Worm (Caenorhabditis elegans) whole organism, late embryonic: ENCODE measurements around the gene T26C11.4.

ENCODE experiments used
- C38D4.7 ChIP-seq: fragments of 200-800 bp; sonication (Bioruptor generic); optimal IDR thresholded peaks from 2 replicates; lab custom pipeline; 2018; ENCODE audit warnings: mild to moderate bottlenecking, missing genetic modification characterization, moderate library complexity, missing compliant biosample characterization
- K02D7.2 ChIP-seq: sonication (generic microtip); optimal IDR thresholded peaks from 2 replicates; lab custom pipeline; 2017; ENCODE audit warnings: mild to moderate bottlenecking, missing genetic modification characterization, missing compliant biosample characterization
- K09A11.1 ChIP-seq: sonication (generic microtip); optimal IDR thresholded peaks from 2 replicates; lab custom pipeline; 2017; ENCODE audit warnings: antibody characterized with exemption, mild to moderate bottlenecking, missing genetic modification characterization, missing compliant biosample characterization; ENCODE audit not compliant: insufficient read depth
- Y22D7AL.16 ChIP-seq: sonication (generic microtip); optimal IDR thresholded peaks from 2 replicates; lab custom pipeline; 2016; ENCODE audit warnings: missing genetic modification characterization, missing compliant biosample characterization
- ahr-1 ChIP-seq: sonication (generic microtip); optimal IDR thresholded peaks from 2 replicates; lab custom pipeline; 2016; ENCODE audit warnings: missing genetic modification characterization, missing compliant biosample characterization
- ama-1 ChIP-seq: fragments of 150-350 bp; optimal IDR thresholded peaks from 2 replicates; lab custom pipeline; 2014
- ceh-14 ChIP-seq: sonication (generic microtip); optimal IDR thresholded peaks from 2 replicates; lab custom pipeline; 2016; ENCODE audit warnings: missing genotype, missing genetic modification characterization, missing compliant biosample characterization
- ceh-2 ChIP-seq: sonication (generic microtip); optimal IDR thresholded peaks from 2 replicates; lab custom pipeline; 2016; ENCODE audit warnings: missing genotype, missing genetic modification characterization, missing compliant biosample characterization
- ceh-22 ChIP-seq: sonication (generic microtip); optimal IDR thresholded peaks from 2 replicates; lab custom pipeline; 2017; ENCODE audit warnings: missing biosample characterization, missing genetic modification characterization
- ceh-34 ChIP-seq: sonication (generic microtip); optimal IDR thresholded peaks from 2 replicates; lab custom pipeline; 2016; ENCODE audit warnings: mild to moderate bottlenecking, missing genetic modification characterization, missing compliant biosample characterization
- ceh-48 ChIP-seq: sonication (generic microtip); optimal IDR thresholded peaks from 2 replicates; lab custom pipeline; 2016; ENCODE audit warnings: missing genetic modification characterization, inconsistent platforms, missing compliant biosample characterization
- ceh-9 ChIP-seq: sonication (generic microtip); optimal IDR thresholded peaks from 2 replicates; lab custom pipeline; 2016; ENCODE audit warnings: mild to moderate bottlenecking, missing genetic modification characterization, inconsistent platforms, missing compliant biosample characterization
- dmd-4 ChIP-seq: sonication (generic microtip); optimal IDR thresholded peaks from 2 replicates; lab custom pipeline; 2016; ENCODE audit warnings: borderline replicate concordance, missing genetic modification characterization, missing compliant biosample characterization
- fax-1 ChIP-seq: sonication (generic microtip); optimal IDR thresholded peaks from 2 replicates; lab custom pipeline; 2016; ENCODE audit warnings: missing genotype, missing genetic modification characterization, missing compliant biosample characterization
- fkh-6 ChIP-seq: sonication (generic microtip); optimal IDR thresholded peaks from 2 replicates; lab custom pipeline; 2016; ENCODE audit warnings: missing genetic modification characterization, missing compliant biosample characterization
- hlh-15 ChIP-seq: sonication (generic microtip); optimal IDR thresholded peaks from 2 replicates; lab custom pipeline; 2016; ENCODE audit warnings: missing genetic modification characterization, missing compliant biosample characterization
- hlh-30 ChIP-seq: sonication (generic microtip); optimal IDR thresholded peaks from 2 replicates; lab custom pipeline; 2017; ENCODE audit warnings: antibody characterized with exemption, missing genetic modification characterization, missing compliant biosample characterization; ENCODE audit not compliant: insufficient read depth
- hlh-6 ChIP-seq: sonication (generic microtip); optimal IDR thresholded peaks from 2 replicates; lab custom pipeline; 2016; ENCODE audit warnings: missing genotype, missing genetic modification characterization, missing compliant biosample characterization
- hlh-8 ChIP-seq: sonication (generic microtip); optimal IDR thresholded peaks from 2 replicates; lab custom pipeline; 2016; ENCODE audit warnings: missing genotype, missing genetic modification characterization, missing compliant biosample characterization
- lin-11 ChIP-seq: fragments of 200-800 bp; sonication (Bioruptor generic); optimal IDR thresholded peaks from 2 replicates; lab custom pipeline; 2018; ENCODE audit warnings: mild to moderate bottlenecking, missing genetic modification characterization, missing compliant biosample characterization
- mec-3 ChIP-seq: sonication (generic microtip); optimal IDR thresholded peaks from 2 replicates; lab custom pipeline; 2016; ENCODE audit warnings: borderline replicate concordance, missing genetic modification characterization, missing compliant biosample characterization
- nfya-1 ChIP-seq: sonication (generic microtip); optimal IDR thresholded peaks from 2 replicates; lab custom pipeline; 2017; ENCODE audit warnings: missing genetic modification characterization, mild to moderate bottlenecking, missing compliant biosample characterization, antibody characterized with exemption, moderate library complexity
- nhr-232 ChIP-seq: sonication (generic microtip); optimal IDR thresholded peaks from 2 replicates; lab custom pipeline; 2016; ENCODE audit warnings: missing genetic modification characterization, missing compliant biosample characterization
- npax-4 ChIP-seq: sonication (generic microtip); optimal IDR thresholded peaks from 2 replicates; lab custom pipeline; 2016; ENCODE audit warnings: missing genetic modification characterization, missing compliant biosample characterization
- pag-3 ChIP-seq: sonication (generic microtip); optimal IDR thresholded peaks from 2 replicates; lab custom pipeline; 2016; ENCODE audit warnings: missing compliant biosample characterization, missing genetic modification characterization, borderline replicate concordance
- pat-9 ChIP-seq: fragments of 200-800 bp; sonication (Bioruptor generic); optimal IDR thresholded peaks from 2 replicates; lab custom pipeline; 2018; ENCODE audit warnings: mild to moderate bottlenecking, missing genetic modification characterization, moderate library complexity, missing compliant biosample characterization
- pax-1 ChIP-seq: fragments of 150-350 bp; optimal IDR thresholded peaks from 2 replicates; lab custom pipeline; 2014; ENCODE audit warnings: missing biosample characterization, missing genetic modification characterization
- pqm-1 ChIP-seq: sonication (generic microtip); optimal IDR thresholded peaks from 2 replicates; lab custom pipeline; 2016; ENCODE audit warnings: missing genetic modification characterization, missing compliant biosample characterization
- pros-1 ChIP-seq: fragments of 150-350 bp; optimal IDR thresholded peaks from 2 replicates; lab custom pipeline; 2014; ENCODE audit warnings: missing biosample characterization, missing genetic modification reagents, missing genetic modification characterization
- rnt-1 ChIP-seq: sonication (generic microtip); optimal IDR thresholded peaks from 2 replicates; lab custom pipeline; 2016; ENCODE audit warnings: missing genetic modification characterization, missing compliant biosample characterization
- sox-2 ChIP-seq: fragments of 200-800 bp; sonication (Bioruptor generic); IDR thresholded peaks from 2 replicates; pipeline ENCODE4 v1.3.6; 2022; ENCODE audit warnings: missing genetic modification reagents, missing genetic modification characterization, missing compliant biosample characterization
- sox-4 ChIP-seq: sonication (generic microtip); optimal IDR thresholded peaks from 2 replicates; lab custom pipeline; 2017; ENCODE audit warnings: mild to moderate bottlenecking, missing genetic modification characterization, inconsistent platforms, missing compliant biosample characterization
- syd-9 ChIP-seq: sonication (generic microtip); optimal IDR thresholded peaks from 2 replicates; lab custom pipeline; 2016; ENCODE audit warnings: mild to moderate bottlenecking, missing genetic modification characterization, moderate library complexity, missing compliant biosample characterization
- tbx-7 ChIP-seq: sonication (generic microtip); optimal IDR thresholded peaks from 2 replicates; lab custom pipeline; 2016; ENCODE audit warnings: missing genotype, missing genetic modification characterization, missing compliant biosample characterization
- unc-3 ChIP-seq, 2 experiments: fragments of 200-800 bp in 1 of 2; sonication (Bioruptor generic) in 1 of 2; sonication (generic microtip) in 1 of 2; conservative IDR thresholded peaks in 1 of 2; optimal IDR thresholded peaks in 1 of 2; 2 replicates each; pipeline versions ENCODE4 v1.3.6 to Lab custom; 2016 to 2022; ENCODE audit warnings: missing compliant biosample characterization in 2 of 2, missing genetic modification characterization in 2 of 2, missing genetic modification reagents in 1 of 2
- unc-55 ChIP-seq: sonication (generic microtip); optimal IDR thresholded peaks from 2 replicates; lab custom pipeline; 2017; ENCODE audit warnings: missing biosample characterization, missing genetic modification reagents, missing genetic modification characterization
- ztf-16 ChIP-seq: sonication (generic microtip); optimal IDR thresholded peaks from 2 replicates; lab custom pipeline; 2017; ENCODE audit warnings: missing genetic modification characterization, missing compliant biosample characterization

Gene T26C11.4

ce11 chrX:1826166-1826565 is 19.2 kb downstream of the T26C11.4 start, which contains the start of gene C14E2.1:
TSS of gene C14E2.1 (plus strand) at chrX:1826466.
- TF ChIP-seq rnt-1 (tag; lab: Kevin White, UChicago), result no peak
- TF ChIP-seq ceh-22 (tag; lab: Kevin White, UChicago), result no peak
- TF ChIP-seq ztf-16, result no peak
- TF ChIP-seq unc-3 (GFP tag; conservative IDR thresholded peaks at IDR 0.05; lab: Robert Waterston, UW), result no peak
- TF ChIP-seq unc-3 (tag; optimal IDR thresholded peaks at IDR 0.05; lab: Kevin White, UChicago), result no peak
- no peak for TF ChIP-seq mec-3 (tag; lab: Kevin White, UChicago)
- no peak for TF ChIP-seq sox-2 (GFP tag; lab: Robert Waterston, UW)
- no peak for TF ChIP-seq pqm-1 (tag; lab: Kevin White, UChicago)
- no peak for TF ChIP-seq pag-3 (tag; lab: Kevin White, UChicago)
- no peak for TF ChIP-seq unc-55

ce11 chrX:1825290-1825832 is 20.0 kb downstream of the T26C11.4 start, which contains the start of gene C14E2.5:
TSS of gene C14E2.5 (minus strand) at chrX:1825340.
- TF ChIP-seq ceh-9 (tag; lab: Kevin White, UChicago), result no peak
- TF ChIP-seq fax-1, result no peak
- no peak for TF ChIP-seq ceh-48 (tag; lab: Kevin White, UChicago)
- TF ChIP-seq rnt-1 (tag; lab: Kevin White, UChicago), result no peak
- TF ChIP-seq nhr-232 (tag; lab: Kevin White, UChicago), result no peak
- TF ChIP-seq lin-11 (tag; lab: Kevin White, UChicago), result no peak
- no peak for TF ChIP-seq npax-4 (tag; lab: Kevin White, UChicago)
- no peak for TF ChIP-seq hlh-8 (tag; lab: Kevin White, UChicago)
- no peak for TF ChIP-seq ahr-1 (tag; lab: Kevin White, UChicago)
- TF ChIP-seq hlh-6 (tag; lab: Kevin White, UChicago), result no peak
- TF ChIP-seq ceh-22 (tag; lab: Kevin White, UChicago), result no peak
- no peak for TF ChIP-seq K09A11.1 (tag; lab: Kevin White, UChicago)
- no peak for TF ChIP-seq ztf-16
- no peak for TF ChIP-seq C38D4.7
- TF ChIP-seq hlh-15 (tag; lab: Kevin White, UChicago), result no peak
- TF ChIP-seq tbx-7 (tag; lab: Kevin White, UChicago), result no peak

DNA sequence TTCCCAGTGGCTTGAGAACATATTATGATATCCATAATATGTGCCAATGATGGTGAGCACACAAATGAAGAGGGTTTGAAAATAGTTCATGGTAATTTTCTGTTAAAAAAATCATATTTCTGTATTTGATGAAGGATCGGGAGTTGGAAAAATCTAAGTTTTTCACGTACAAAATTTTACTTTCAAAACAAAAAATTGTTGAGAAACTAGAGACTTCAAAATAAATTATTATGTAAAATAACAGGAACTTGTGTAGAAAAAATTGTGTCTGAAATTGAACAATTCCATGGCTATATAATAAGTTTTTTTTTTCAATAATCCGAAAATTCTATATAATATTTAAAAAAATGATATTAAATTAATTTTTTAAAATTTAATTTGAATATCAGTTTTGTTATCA is 24.1 kb downstream of the T26C11.4 start, which contains the start of gene C14E2.4:
Gene C14E2.4 (minus strand): TSS at position 101 of the 400 bp plus-strand sequence.
- TF ChIP-seq ama-1, result no peak
- no peak for TF ChIP-seq hlh-30 (tag; lab: Kevin White, UChicago)
- TF ChIP-seq pag-3 (tag; lab: Kevin White, UChicago), result no peak
- TF ChIP-seq dmd-4 (tag; lab: Kevin White, UChicago), result no peak
- TF ChIP-seq K02D7.2 (tag; lab: Kevin White, UChicago), result no peak
- TF ChIP-seq fax-1, result no peak
- no peak for TF ChIP-seq ceh-14 (tag; lab: Kevin White, UChicago)
- no peak for TF ChIP-seq ahr-1 (tag; lab: Kevin White, UChicago)
- TF ChIP-seq mec-3 (tag; lab: Kevin White, UChicago), result no peak
- TF ChIP-seq syd-9, result no peak
- TF ChIP-seq ztf-16, result no peak
- TF ChIP-seq ceh-2 (tag; lab: Kevin White, UChicago), result no peak
- TF ChIP-seq K09A11.1 (tag; lab: Kevin White, UChicago), result no peak
- TF ChIP-seq Y22D7AL.16 (tag; lab: Kevin White, UChicago), result no peak
- no peak for TF ChIP-seq unc-3 (GFP tag; conservative IDR thresholded peaks at IDR 0.05; lab: Robert Waterston, UW)
- TF ChIP-seq unc-3 (tag; optimal IDR thresholded peaks at IDR 0.05; lab: Kevin White, UChicago), result no peak
- TF ChIP-seq fkh-6, result no peak
- TF ChIP-seq nfya-1 (tag; lab: Kevin White, UChicago), result no peak

DNA sequence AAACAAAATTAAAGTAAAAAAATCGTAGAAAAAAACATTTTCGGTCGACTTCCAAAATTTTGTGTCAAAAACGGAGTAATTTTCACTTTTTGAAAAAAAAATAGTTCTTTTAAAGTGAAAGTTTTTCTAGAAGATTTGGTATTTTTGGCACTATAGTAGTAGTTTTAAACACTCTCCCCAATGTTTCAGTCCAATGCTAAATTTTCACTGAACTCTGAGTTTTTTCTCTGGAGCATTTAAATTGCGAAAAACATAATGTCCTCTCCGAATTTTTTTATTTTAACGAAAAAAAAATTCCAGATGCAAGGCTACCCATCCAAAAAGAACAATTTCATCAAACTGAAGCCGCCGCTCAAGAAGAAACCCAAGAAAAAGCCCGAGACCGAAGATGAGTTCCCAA is 29.2 kb downstream of the T26C11.4 start, which contains the start of gene C14E2.7:
Gene C14E2.7 (plus strand): TSS at position 301 of the 400 bp plus-strand sequence.
- TF ChIP-seq rnt-1 (tag; lab: Kevin White, UChicago) (no peak), Y22D7AL.16 (tag; lab: Kevin White, UChicago) (no peak), fax-1 (no peak), pat-9 (tag; lab: Kevin White, UChicago) (no peak), sox-4 (no peak), pros-1 (no peak), unc-3 (GFP tag; conservative IDR thresholded peaks at IDR 0.05; lab: Robert Waterston, UW) (no peak), unc-3 (tag; optimal IDR thresholded peaks at IDR 0.05; lab: Kevin White, UChicago) (no peak), dmd-4 (tag; lab: Kevin White, UChicago) (no peak), ceh-14 (tag; lab: Kevin White, UChicago) (no peak), pax-1 (tag; lab: Kevin White, UChicago) (no peak), ceh-34 (tag; lab: Kevin White, UChicago) (no peak), pag-3 (tag; lab: Kevin White, UChicago) (no peak), ceh-48 (tag; lab: Kevin White, UChicago) (no peak)
- TF ChIP-seq, all 69 proteins: peak for 0
